Worm (Caenorhabditis elegans) whole organism, young adult: ENCODE results near the gene nlp-82.

Source experiments
- B0019.2 ChIP-seq: fragments of 200-800 bp; sonication (Bioruptor generic); conservative IDR thresholded peaks from 2 replicates; pipeline ENCODE4 v1.3.6; 2022; ENCODE audit warnings: missing genetic modification reagents, missing genetic modification characterization, missing compliant biosample characterization
- B0035.1 ChIP-seq: sonication (generic microtip); optimal IDR thresholded peaks from 2 replicates; lab custom pipeline; 2016; ENCODE audit warnings: missing genetic modification characterization, mild to moderate bottlenecking, missing compliant biosample characterization, missing genotype, missing genetic modification reagents
- B0336.3 ChIP-seq: fragments of 200-800 bp; sonication (Bioruptor generic); IDR thresholded peaks from 2 replicates; pipeline ENCODE4 v1.3.6; 2022; ENCODE audit warnings: missing genetic modification characterization, missing compliant biosample characterization
- F33H1.4 ChIP-seq: fragments of 200-800 bp; sonication (Bioruptor generic); IDR thresholded peaks from 2 replicates; pipeline ENCODE4 v1.3.6; 2022; ENCODE audit warnings: missing genetic modification reagents, missing genetic modification characterization, missing compliant biosample characterization
- F37B4.10 ChIP-seq: fragments of 200-800 bp; sonication (Bioruptor generic); IDR thresholded peaks from 2 replicates; pipeline ENCODE4 v1.3.6; 2022; ENCODE audit warnings: missing genetic modification characterization, missing compliant biosample characterization
- F39B2.1 ChIP-seq: fragments of 200-800 bp; sonication (Bioruptor generic); IDR thresholded peaks from 2 replicates; pipeline ENCODE4 v1.3.6; 2022; ENCODE audit warnings: missing genetic modification reagents, missing genetic modification characterization, missing compliant biosample characterization
- K11D2.4 ChIP-seq: fragments of 200-800 bp; sonication (Bioruptor generic); IDR thresholded peaks from 2 replicates; pipeline ENCODE4 v1.3.6; 2022; ENCODE audit warnings: missing genetic modification reagents, missing genetic modification characterization, missing compliant biosample characterization
- Y95B8A.8 ChIP-seq: fragments of 200-800 bp; sonication (Bioruptor generic); IDR thresholded peaks from 2 replicates; pipeline ENCODE4 v1.3.6; 2022; ENCODE audit warnings: missing genetic modification reagents, missing genetic modification characterization, missing compliant biosample characterization
- ama-1 ChIP-seq, 3 experiments: fragments of 150-350 bp in 1 of 3; sonication (generic microtip) in 2 of 3; optimal IDR thresholded peaks; 2 replicates each; lab custom pipeline; 2014 to 2018; ENCODE audit warnings: missing biosample characterization in 2 of 3, missing genetic modification characterization in 2 of 3, missing genetic modification reagents in 2 of 3
- aptf-3 ChIP-seq: fragments of 200-800 bp; sonication (Bioruptor generic); IDR thresholded peaks from 2 replicates; pipeline ENCODE4 v1.3.6; 2022; ENCODE audit warnings: missing genetic modification characterization, missing compliant biosample characterization
- atf-7 ChIP-seq: sonication (generic microtip); optimal IDR thresholded peaks from 2 replicates; lab custom pipeline; 2017; ENCODE audit warnings: mild to moderate bottlenecking, missing genetic modification characterization, missing compliant biosample characterization
- attf-3 ChIP-seq: fragments of 200-800 bp; sonication (Bioruptor generic); conservative IDR thresholded peaks from 2 replicates; pipeline ENCODE4 v1.3.6; 2022; ENCODE audit warnings: missing genetic modification reagents, missing genetic modification characterization, missing compliant biosample characterization
- attf-6 ChIP-seq: fragments of 200-800 bp; sonication (Bioruptor generic); IDR thresholded peaks from 2 replicates; pipeline ENCODE4 v1.3.6; 2022; ENCODE audit warnings: missing genetic modification reagents, missing genetic modification characterization, missing compliant biosample characterization
- bed-1 ChIP-seq: fragments of 200-800 bp; sonication (Bioruptor generic); IDR thresholded peaks from 2 replicates; pipeline ENCODE4 v1.3.6; 2022; ENCODE audit warnings: missing genetic modification reagents, missing genetic modification characterization, missing compliant biosample characterization
- bed-2 ChIP-seq: fragments of 200-800 bp; sonication (Bioruptor generic); IDR thresholded peaks from 2 replicates; pipeline ENCODE4 v1.3.6; 2022; ENCODE audit warnings: missing genetic modification reagents, missing genetic modification characterization, missing compliant biosample characterization
- cebp-1 ChIP-seq, 2 experiments: fragments of 200-800 bp in 1 of 2; sonication (Bioruptor generic) in 1 of 2; sonication (generic microtip) in 1 of 2; IDR thresholded peaks in 1 of 2; optimal IDR thresholded peaks in 1 of 2; 2 replicates each; pipeline versions ENCODE4 v1.3.6 to Lab custom; 2017 to 2022; ENCODE audit warnings: missing compliant biosample characterization in 2 of 2, missing genetic modification characterization in 2 of 2, mild to moderate bottlenecking in 1 of 2, missing genetic modification reagents in 1 of 2, moderate library complexity in 1 of 2
- ceh-100 ChIP-seq: fragments of 200-800 bp; sonication (Bioruptor generic); IDR thresholded peaks from 2 replicates; pipeline ENCODE4 v1.3.6; 2022; ENCODE audit warnings: missing genetic modification reagents, missing genetic modification characterization, missing compliant biosample characterization
- ceh-27 ChIP-seq: fragments of 200-800 bp; sonication (Bioruptor generic); optimal IDR thresholded peaks from 2 replicates; lab custom pipeline; 2018; ENCODE audit warnings: mild to moderate bottlenecking, missing genetic modification characterization, moderate library complexity, missing compliant biosample characterization
- ceh-58 ChIP-seq: fragments of 200-800 bp; sonication (Bioruptor generic); IDR thresholded peaks from 2 replicates; pipeline ENCODE4 v1.3.6; 2022; ENCODE audit warnings: missing genetic modification characterization, missing compliant biosample characterization
- ceh-79 ChIP-seq: sonication (generic microtip); optimal IDR thresholded peaks from 2 replicates; lab custom pipeline; 2017; ENCODE audit warnings: mild to moderate bottlenecking, missing genetic modification characterization, missing compliant biosample characterization
- ceh-91 ChIP-seq: fragments of 200-800 bp; sonication (Bioruptor generic); IDR thresholded peaks from 2 replicates; pipeline ENCODE4 v1.3.6; 2022; ENCODE audit warnings: missing genetic modification reagents, missing genetic modification characterization, missing compliant biosample characterization
- dox-1 ChIP-seq: fragments of 200-800 bp; sonication (Bioruptor generic); IDR thresholded peaks from 2 replicates; pipeline ENCODE4 v1.3.6; 2022; ENCODE audit warnings: missing genetic modification reagents, missing genetic modification characterization, missing compliant biosample characterization
- dpl-1 ChIP-seq: fragments of 150-350 bp; optimal IDR thresholded peaks from 2 replicates; lab custom pipeline; 2014; ENCODE audit warnings: missing biosample characterization, missing genetic modification reagents, missing genetic modification characterization
- egl-44 ChIP-seq: fragments of 200-800 bp; sonication (Bioruptor generic); IDR thresholded peaks from 2 replicates; pipeline ENCODE4 v1.3.6; 2022; ENCODE audit warnings: missing genetic modification reagents, missing genetic modification characterization, missing compliant biosample characterization
- ekl-4 ChIP-seq: fragments of 200-800 bp; sonication (Bioruptor generic); IDR thresholded peaks from 2 replicates; pipeline ENCODE4 v1.3.6; 2022; ENCODE audit warnings: missing genetic modification reagents, missing genetic modification characterization, missing compliant biosample characterization
- him-1 ChIP-seq: sonication (generic microtip); optimal IDR thresholded peaks from 2 replicates; lab custom pipeline; 2016; ENCODE audit warnings: missing genotype, missing genetic modification reagents, missing genetic modification characterization, missing compliant biosample characterization
- hlh-12 ChIP-seq: sonication (generic microtip); optimal IDR thresholded peaks from 2 replicates; lab custom pipeline; 2016; ENCODE audit warnings: missing genetic modification characterization, missing compliant biosample characterization
- hmg-1.2 ChIP-seq: fragments of 200-800 bp; sonication (Bioruptor generic); IDR thresholded peaks from 2 replicates; pipeline ENCODE4 v1.3.6; 2022; ENCODE audit warnings: missing genetic modification reagents, missing genetic modification characterization, missing compliant biosample characterization
- hrde-1 ChIP-seq: sonication (generic microtip); optimal IDR thresholded peaks from 2 replicates; lab custom pipeline; 2016; ENCODE audit warnings: missing genetic modification characterization, mild to moderate bottlenecking, missing compliant biosample characterization, moderate library complexity, missing genotype, missing genetic modification reagents, borderline replicate concordance
- hsf-1 ChIP-seq: fragments of 200-800 bp; sonication (Bioruptor generic); IDR thresholded peaks from 2 replicates; pipeline ENCODE4 v1.3.6; 2022; ENCODE audit warnings: missing genetic modification reagents, missing genetic modification characterization, missing compliant biosample characterization
- let-526 ChIP-seq: fragments of 200-800 bp; sonication (Bioruptor generic); IDR thresholded peaks from 2 replicates; pipeline ENCODE4 v1.3.6; 2022; ENCODE audit warnings: missing genetic modification reagents, missing genetic modification characterization, missing compliant biosample characterization
- lin-54 ChIP-seq: fragments of 200-800 bp; sonication (Bioruptor generic); optimal IDR thresholded peaks from 2 replicates; lab custom pipeline; 2018; ENCODE audit warnings: mild to moderate bottlenecking, missing genetic modification characterization, missing compliant biosample characterization
- lir-1 ChIP-seq: fragments of 200-800 bp; sonication (Bioruptor generic); conservative IDR thresholded peaks from 2 replicates; pipeline ENCODE4 v1.3.6; 2022; ENCODE audit warnings: missing genetic modification reagents, missing genetic modification characterization, missing compliant biosample characterization
- madf-8 ChIP-seq: fragments of 200-800 bp; sonication (Bioruptor generic); conservative IDR thresholded peaks from 2 replicates; pipeline ENCODE4 v1.3.6; 2022; ENCODE audit warnings: missing genetic modification reagents, missing genetic modification characterization, missing compliant biosample characterization
- nfya-1 ChIP-seq: sonication (generic microtip); optimal IDR thresholded peaks from 2 replicates; lab custom pipeline; 2017; ENCODE audit warnings: antibody characterized with exemption, missing compliant biosample characterization, missing genetic modification characterization, borderline replicate concordance; ENCODE audit not compliant: insufficient read depth
- nhr-80 ChIP-seq: sonication (generic microtip); optimal IDR thresholded peaks from 2 replicates; lab custom pipeline; 2016; ENCODE audit warnings: missing genetic modification characterization, missing compliant biosample characterization
- pbrm-1 ChIP-seq: fragments of 200-800 bp; sonication (Bioruptor generic); IDR thresholded peaks from 2 replicates; pipeline ENCODE4 v1.3.6; 2022; ENCODE audit warnings: missing genetic modification reagents, missing genetic modification characterization, missing compliant biosample characterization
- repo-1 ChIP-seq: sonication (generic microtip); optimal IDR thresholded peaks from 2 replicates; lab custom pipeline; 2017; ENCODE audit warnings: mild to moderate bottlenecking, missing genetic modification characterization, missing compliant biosample characterization
- sdz-38 ChIP-seq: sonication (generic microtip); optimal IDR thresholded peaks from 2 replicates; lab custom pipeline; 2016; ENCODE audit warnings: missing genotype, missing genetic modification characterization, missing compliant biosample characterization
- snpc-3.4 ChIP-seq: sonication (generic microtip); optimal IDR thresholded peaks from 2 replicates; lab custom pipeline; 2017; ENCODE audit warnings: missing genetic modification characterization, mild to moderate bottlenecking, missing compliant biosample characterization, antibody characterized with exemption, moderate library complexity, missing genotype, missing genetic modification reagents
- somi-1 ChIP-seq: fragments of 200-800 bp; sonication (Bioruptor generic); optimal IDR thresholded peaks from 2 replicates; lab custom pipeline; 2018; ENCODE audit warnings: mild to moderate bottlenecking, missing genetic modification characterization, missing compliant biosample characterization
- sptf-2 ChIP-seq: fragments of 200-800 bp; sonication (Bioruptor generic); optimal IDR thresholded peaks from 2 replicates; lab custom pipeline; 2018; ENCODE audit warnings: mild to moderate bottlenecking, missing genetic modification characterization, missing compliant biosample characterization
- tbp1 ChIP-seq: fragments of 200-800 bp; sonication (Bioruptor generic); optimal IDR thresholded peaks from 2 replicates; lab custom pipeline; 2018; ENCODE audit warnings: mild to moderate bottlenecking, missing genetic modification characterization, missing compliant biosample characterization
- unc-62 ChIP-seq: fragments of 150-350 bp; optimal IDR thresholded peaks from 2 replicates; lab custom pipeline; 2014; ENCODE audit warnings: missing biosample characterization, missing genetic modification reagents, missing genetic modification characterization
- zfh-2 ChIP-seq: fragments of 200-800 bp; sonication (Bioruptor generic); conservative IDR thresholded peaks from 2 replicates; pipeline ENCODE4 v1.3.6; 2022; ENCODE audit warnings: missing genetic modification reagents, missing genetic modification characterization, missing compliant biosample characterization
- zim-3 ChIP-seq: sonication (generic microtip); optimal IDR thresholded peaks from 2 replicates; lab custom pipeline; 2017; ENCODE audit warnings: mild to moderate bottlenecking, missing genetic modification characterization, moderate library complexity, missing compliant biosample characterization
- ztf-26 ChIP-seq: sonication (generic microtip); optimal IDR thresholded peaks from 2 replicates; lab custom pipeline; 2017; ENCODE audit warnings: missing genetic modification characterization, missing compliant biosample characterization
- ztf-6 ChIP-seq: fragments of 200-800 bp; sonication (Bioruptor generic); IDR thresholded peaks from 2 replicates; pipeline ENCODE4 v1.3.6; 2022; ENCODE audit warnings: missing genetic modification reagents, missing genetic modification characterization, missing compliant biosample characterization

Gene nlp-82

ce11 chrII:9273984-9274383, 19.9 kb upstream of the nlp-82 start (continued):
- TF ChIP-seq ama-1 (optimal IDR thresholded peaks at IDR 0.05; lab: Kevin White, UChicago) = no peak
- no peak for TF ChIP-seq ama-1 (GFP tag; optimal IDR thresholded peaks at IDR 0.05; lab: Kevin White, UChicago)
- no peak for TF ChIP-seq repo-1 (tag; lab: Kevin White, UChicago)
- peak; percentile 62; the same call in 1 of the 2 replicates for TF ChIP-seq let-526 (GFP tag; lab: Robert Waterston, UW)
- TF ChIP-seq K11D2.4 (GFP tag; lab: Robert Waterston, UW) = peak; percentile 70; the same call in 1 of the 2 replicates
- no peak for TF ChIP-seq bed-1 (GFP tag; lab: Robert Waterston, UW)
- TF ChIP-seq nfya-1 (tag; lab: Kevin White, UChicago) = no peak
- TF ChIP-seq B0336.3 = peak; percentile 61; the same call in 1 of the 2 replicates
- peak; percentile 34 for TF ChIP-seq atf-7 (tag; lab: Kevin White, UChicago)
- no peak for TF ChIP-seq ceh-100 (GFP tag; lab: Robert Waterston, UW)
- TF ChIP-seq B0019.2 (GFP tag; lab: Robert Waterston, UW) = no peak
- TF ChIP-seq hsf-1 (GFP tag; lab: Robert Waterston, UW) = no peak
- peak; percentile 81 for TF ChIP-seq nhr-80
- peak; percentile 79 for TF ChIP-seq ztf-26 (tag; lab: Kevin White, UChicago)
- TF ChIP-seq dox-1 (GFP tag; lab: Robert Waterston, UW) = peak; percentile 72
- TF ChIP-seq ztf-6 (GFP tag; lab: Robert Waterston, UW) = no peak
- TF ChIP-seq madf-8 (GFP tag; lab: Robert Waterston, UW) = no peak
- TF ChIP-seq bed-2 (GFP tag; lab: Robert Waterston, UW) = no peak
- TF ChIP-seq snpc-3.4 = no peak
- no peak for TF ChIP-seq him-1 (tag; lab: Kevin White, UChicago)
- no peak for TF ChIP-seq hrde-1 (tag; lab: Kevin White, UChicago)
- peak; percentile 32; the same call in 1 of the 2 replicates for TF ChIP-seq zfh-2 (GFP tag; lab: Robert Waterston, UW)
- no peak for TF ChIP-seq B0035.1 (tag; lab: Kevin White, UChicago)
- TF ChIP-seq cebp-1 (GFP tag; IDR thresholded peaks at IDR 0.05; lab: Robert Waterston, UW) = no peak
- peak; percentile 78 for TF ChIP-seq cebp-1 (tag; optimal IDR thresholded peaks at IDR 0.05; lab: Kevin White, UChicago)
- no peak; the same call in 1 of the 2 replicates for TF ChIP-seq egl-44
- TF ChIP-seq lir-1 (GFP tag; lab: Robert Waterston, UW) = peak; percentile 51; the same call in 1 of the 2 replicates
- no peak for TF ChIP-seq F33H1.4 (GFP tag; lab: Robert Waterston, UW)
- TF ChIP-seq tbp1 (GFP tag; lab: Kevin White, UChicago) = peak; percentile 48
- peak; percentile 98 for TF ChIP-seq hmg-1.2 (GFP tag; lab: Robert Waterston, UW)
- TF ChIP-seq ceh-79 = no peak
- TF ChIP-seq sptf-2 (GFP tag; lab: Kevin White, UChicago) = no peak
- TF ChIP-seq zim-3 (tag; lab: Kevin White, UChicago) = no peak
- no peak for TF ChIP-seq attf-6 (GFP tag; lab: Robert Waterston, UW)
- no peak for TF ChIP-seq F39B2.1 (GFP tag; lab: Robert Waterston, UW)
- 0 out of 2 replicates have a peak, but pooled peaks have one; percentile 68 for TF ChIP-seq F37B4.10 (GFP tag; lab: Robert Waterston, UW)
- peak; percentile 47 for TF ChIP-seq lin-54 (GFP tag; lab: Kevin White, UChicago)
- no peak for TF ChIP-seq dpl-1
- TF ChIP-seq ceh-27 (GFP tag; lab: Kevin White, UChicago) = peak; percentile 67
- peak; percentile 86 for TF ChIP-seq unc-62 (GFP tag; lab: Kevin White, UChicago)
- 0 out of 2 replicates have a peak, but pooled peaks have one; percentile 36 for TF ChIP-seq attf-3 (GFP tag; lab: Robert Waterston, UW)
- TF ChIP-seq ceh-91 (GFP tag; lab: Robert Waterston, UW) = no peak
- TF ChIP-seq aptf-3 (GFP tag; lab: Robert Waterston, UW) = no peak
- TF ChIP-seq hlh-12 = no peak
- no peak for TF ChIP-seq sdz-38 (tag; lab: Kevin White, UChicago)
- TF ChIP-seq ceh-58 = no peak
- TF ChIP-seq pbrm-1 (GFP tag; lab: Robert Waterston, UW) = peak; percentile 81
- TF ChIP-seq somi-1 (GFP tag; lab: Kevin White, UChicago) = peak; percentile 75
- peak; percentile 72 for TF ChIP-seq ekl-4 (GFP tag; lab: Robert Waterston, UW)
- 0 out of 2 replicates have a peak, but pooled peaks have one; percentile 17 for TF ChIP-seq Y95B8A.8 (GFP tag; lab: Robert Waterston, UW)
